Worm (Caenorhabditis elegans): ENCODE measurements around the gene F40G9.14.

The F40G9.14 gene

DNA sequence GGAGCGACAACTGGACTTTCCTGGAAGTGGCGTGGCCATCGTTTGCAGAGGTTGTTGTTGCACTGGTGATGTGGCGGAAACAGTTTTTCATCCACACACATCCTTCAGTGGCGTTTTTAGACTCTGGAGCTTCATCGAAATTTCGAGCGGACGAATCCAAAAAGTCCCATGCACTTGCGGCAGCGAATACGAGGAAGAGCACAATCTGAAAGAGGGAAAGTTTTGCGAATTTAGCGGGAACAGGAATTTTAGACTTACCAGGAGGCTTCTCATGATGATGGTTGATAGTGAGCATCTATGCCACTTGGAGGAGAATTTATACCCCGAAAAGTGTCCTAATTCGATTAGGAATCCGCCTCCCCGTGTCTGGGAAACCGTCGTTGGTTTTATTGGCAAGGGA, at the start of gene F40G9.14:
Gene F40G9.14, minus strand, starts transcription at position 101 of the 400 bp plus-strand sequence.
- TF ChIP-seq ref-1 (GFP tag; conservative IDR thresholded peaks at IDR 0.05), result no peak
- TF ChIP-seq med-1 (GFP tag; optimal IDR thresholded peaks at IDR 0.05; ENCODE audit: insufficient read depth), result no peak
- TF ChIP-seq ztf-23 (GFP tag; IDR thresholded peaks at IDR 0.05), result no peak
- TF ChIP-seq ztf-29 (GFP tag; IDR thresholded peaks at IDR 0.05), result no peak
- TF ChIP-seq flt-1 (GFP tag; IDR thresholded peaks at IDR 0.05), result no peak
- TF ChIP-seq T22C8.4 (GFP tag; IDR thresholded peaks at IDR 0.05), result no peak
- no peak for TF ChIP-seq cog-1 (tag; optimal IDR thresholded peaks at IDR 0.05)
- no peak for TF ChIP-seq tab-1 (GFP tag; IDR thresholded peaks at IDR 0.05)
- no peak for TF ChIP-seq klf-2 (GFP tag; conservative IDR thresholded peaks at IDR 0.05)

DNA sequence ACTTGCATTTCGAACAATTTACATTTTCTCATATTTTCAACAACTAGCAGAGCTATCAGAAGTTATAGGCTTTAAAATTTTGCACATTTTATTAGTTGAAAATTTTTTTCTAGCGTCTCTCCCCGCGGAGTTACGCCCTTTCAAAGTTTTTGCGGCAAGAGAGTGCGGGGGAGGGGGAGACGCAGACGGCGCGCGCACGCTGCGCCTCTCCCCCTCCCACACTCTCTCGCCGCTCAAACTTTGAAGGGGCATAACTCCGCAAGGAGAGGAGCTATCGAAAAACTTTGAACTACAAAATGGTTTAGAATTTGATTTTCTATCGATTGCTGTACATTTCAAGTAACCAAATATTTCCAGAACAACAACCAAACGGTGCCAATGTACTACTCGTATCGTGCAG, 49.4 kb upstream of the F40G9.14 start:
- no peak for TF ChIP-seq klf-2 (GFP tag; conservative IDR thresholded peaks at IDR 0.05)
- no peak for TF ChIP-seq ztf-29 (GFP tag; IDR thresholded peaks at IDR 0.05)
- TF ChIP-seq ztf-23 (GFP tag; IDR thresholded peaks at IDR 0.05), result no peak
- no peak for TF ChIP-seq tab-1 (GFP tag; IDR thresholded peaks at IDR 0.05)
- no peak for TF ChIP-seq med-1 (GFP tag; optimal IDR thresholded peaks at IDR 0.05; ENCODE audit: insufficient read depth)
- TF ChIP-seq flt-1 (GFP tag; IDR thresholded peaks at IDR 0.05), result 0 out of 2 replicates have a peak, but pooled peaks have one; percentile 38
- no peak for TF ChIP-seq ref-1 (GFP tag; conservative IDR thresholded peaks at IDR 0.05)

DNA sequence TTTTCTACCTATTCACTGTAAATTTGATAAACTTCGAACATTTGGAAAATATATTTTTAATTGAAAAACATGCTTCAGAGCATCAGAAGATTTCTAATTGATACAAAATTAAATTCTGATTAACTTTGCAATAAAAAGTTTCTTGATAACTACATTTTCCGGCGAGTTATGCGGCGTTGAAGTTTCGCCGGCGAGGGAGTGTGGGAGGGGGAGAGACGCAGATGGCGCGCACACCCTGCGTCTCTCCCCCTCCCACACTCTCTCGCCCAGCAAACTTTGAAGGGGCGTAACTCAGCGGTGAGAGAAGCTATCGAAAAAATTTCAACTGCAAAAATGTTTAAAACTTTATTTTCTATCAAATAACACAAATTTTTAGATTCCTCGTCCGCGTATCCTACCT, 44.9 kb upstream of the F40G9.14 start:
- TF ChIP-seq cog-1 (tag; optimal IDR thresholded peaks at IDR 0.05) (no peak), tab-1 (GFP tag; IDR thresholded peaks at IDR 0.05) (no peak), T22C8.4 (GFP tag; IDR thresholded peaks at IDR 0.05) (no peak), med-1 (GFP tag; optimal IDR thresholded peaks at IDR 0.05; ENCODE audit: insufficient read depth) (no peak), klf-2 (GFP tag; conservative IDR thresholded peaks at IDR 0.05) (no peak), flt-1 (GFP tag; IDR thresholded peaks at IDR 0.05) (no peak), ztf-29 (GFP tag; IDR thresholded peaks at IDR 0.05) (no peak), ztf-23 (GFP tag; IDR thresholded peaks at IDR 0.05) (no peak), ref-1 (GFP tag; conservative IDR thresholded peaks at IDR 0.05) (no peak)

DNA sequence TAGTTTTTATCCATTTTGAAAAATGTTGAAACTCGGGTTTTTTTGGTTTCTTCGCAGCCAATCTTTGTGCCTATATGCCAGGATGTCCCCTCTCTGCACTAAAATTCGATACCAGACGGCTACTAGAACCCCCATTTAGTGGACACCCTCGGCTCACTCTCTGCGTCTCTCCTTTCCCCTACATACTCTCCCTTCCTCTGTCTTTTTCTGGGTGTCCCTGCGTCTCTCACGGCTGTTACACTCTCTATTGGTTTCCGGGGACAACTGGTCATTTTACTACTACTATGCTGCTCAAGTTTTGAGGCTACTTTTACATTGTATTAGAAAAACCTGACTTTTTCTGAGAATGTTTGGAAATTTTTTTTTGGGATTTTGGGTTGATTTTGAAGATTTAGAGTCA, 42.8 kb upstream of the F40G9.14 start:
- no peak for TF ChIP-seq tab-1 (GFP tag; IDR thresholded peaks at IDR 0.05)
- TF ChIP-seq klf-2 (GFP tag; conservative IDR thresholded peaks at IDR 0.05), result no peak
- TF ChIP-seq ztf-23 (GFP tag; IDR thresholded peaks at IDR 0.05), result no peak
- TF ChIP-seq ref-1 (GFP tag; conservative IDR thresholded peaks at IDR 0.05), result no peak
- no peak for TF ChIP-seq med-1 (GFP tag; optimal IDR thresholded peaks at IDR 0.05; ENCODE audit: insufficient read depth)
- no peak for TF ChIP-seq cog-1 (tag; optimal IDR thresholded peaks at IDR 0.05)
- no peak for TF ChIP-seq ztf-29 (GFP tag; IDR thresholded peaks at IDR 0.05)
- no peak for TF ChIP-seq T22C8.4 (GFP tag; IDR thresholded peaks at IDR 0.05)
- no peak for TF ChIP-seq flt-1 (GFP tag; IDR thresholded peaks at IDR 0.05)

DNA sequence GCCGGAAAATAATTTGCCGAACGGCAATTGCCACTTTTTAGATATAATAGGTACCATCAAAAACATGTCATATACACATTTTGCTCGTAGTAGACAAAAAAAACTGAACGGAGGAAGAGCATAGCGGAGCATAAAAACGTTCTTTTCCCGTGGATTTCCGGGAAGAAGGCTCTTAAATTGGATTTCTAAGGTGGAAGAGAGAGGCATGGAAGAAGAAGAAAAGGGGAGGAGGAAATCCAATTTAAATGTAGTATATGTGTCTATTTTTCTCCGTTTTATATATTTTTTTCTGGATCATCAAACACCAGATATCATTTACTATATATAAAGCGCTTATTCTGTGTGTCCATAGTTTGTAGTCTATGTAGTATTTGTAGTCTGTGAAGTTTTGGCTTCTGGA, 33.8 kb upstream of the F40G9.14 start:
- TF ChIP-seq flt-1 (GFP tag; IDR thresholded peaks at IDR 0.05) (no peak), med-1 (GFP tag; optimal IDR thresholded peaks at IDR 0.05; ENCODE audit: insufficient read depth) (no peak), cog-1 (tag; optimal IDR thresholded peaks at IDR 0.05) (no peak), ztf-29 (GFP tag; IDR thresholded peaks at IDR 0.05) (no peak), ztf-23 (GFP tag; IDR thresholded peaks at IDR 0.05) (no peak), ref-1 (GFP tag; conservative IDR thresholded peaks at IDR 0.05) (no peak), tab-1 (GFP tag; IDR thresholded peaks at IDR 0.05) (no peak), klf-2 (GFP tag; conservative IDR thresholded peaks at IDR 0.05) (no peak)

DNA sequence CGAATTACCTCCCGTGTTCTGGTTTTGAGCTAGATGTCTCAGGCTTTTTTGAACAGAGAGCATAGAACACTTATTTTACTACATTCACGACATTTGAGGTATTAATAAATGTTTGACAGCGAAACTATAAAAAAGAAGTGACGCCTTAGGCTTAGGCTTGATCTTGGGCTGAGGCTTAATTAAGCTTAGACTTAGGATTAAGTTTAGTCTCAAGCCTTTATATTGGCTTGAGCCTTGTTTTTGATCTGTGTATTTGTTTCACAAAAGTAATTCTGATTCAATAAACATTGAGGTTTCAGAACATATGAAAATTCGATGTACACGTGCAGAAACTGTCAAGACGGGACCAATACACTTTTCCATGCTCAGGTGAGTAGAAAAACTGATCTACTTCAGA, 32.1 kb upstream of the F40G9.14 start, which contains the start of gene klp-20:
Gene klp-20, plus strand, starts transcription at position 298 of the 397 bp plus-strand sequence.
- no peak for TF ChIP-seq cog-1 (tag; optimal IDR thresholded peaks at IDR 0.05)
- TF ChIP-seq klf-2 (GFP tag; conservative IDR thresholded peaks at IDR 0.05), result no peak
- no peak for TF ChIP-seq T22C8.4 (GFP tag; IDR thresholded peaks at IDR 0.05)
- TF ChIP-seq flt-1 (GFP tag; IDR thresholded peaks at IDR 0.05), result no peak
- no peak for TF ChIP-seq ref-1 (GFP tag; conservative IDR thresholded peaks at IDR 0.05)
- no peak for TF ChIP-seq med-1 (GFP tag; optimal IDR thresholded peaks at IDR 0.05; ENCODE audit: insufficient read depth)
- no peak for TF ChIP-seq ztf-23 (GFP tag; IDR thresholded peaks at IDR 0.05)
- TF ChIP-seq ztf-29 (GFP tag; IDR thresholded peaks at IDR 0.05), result no peak
- no peak for TF ChIP-seq tab-1 (GFP tag; IDR thresholded peaks at IDR 0.05)

DNA sequence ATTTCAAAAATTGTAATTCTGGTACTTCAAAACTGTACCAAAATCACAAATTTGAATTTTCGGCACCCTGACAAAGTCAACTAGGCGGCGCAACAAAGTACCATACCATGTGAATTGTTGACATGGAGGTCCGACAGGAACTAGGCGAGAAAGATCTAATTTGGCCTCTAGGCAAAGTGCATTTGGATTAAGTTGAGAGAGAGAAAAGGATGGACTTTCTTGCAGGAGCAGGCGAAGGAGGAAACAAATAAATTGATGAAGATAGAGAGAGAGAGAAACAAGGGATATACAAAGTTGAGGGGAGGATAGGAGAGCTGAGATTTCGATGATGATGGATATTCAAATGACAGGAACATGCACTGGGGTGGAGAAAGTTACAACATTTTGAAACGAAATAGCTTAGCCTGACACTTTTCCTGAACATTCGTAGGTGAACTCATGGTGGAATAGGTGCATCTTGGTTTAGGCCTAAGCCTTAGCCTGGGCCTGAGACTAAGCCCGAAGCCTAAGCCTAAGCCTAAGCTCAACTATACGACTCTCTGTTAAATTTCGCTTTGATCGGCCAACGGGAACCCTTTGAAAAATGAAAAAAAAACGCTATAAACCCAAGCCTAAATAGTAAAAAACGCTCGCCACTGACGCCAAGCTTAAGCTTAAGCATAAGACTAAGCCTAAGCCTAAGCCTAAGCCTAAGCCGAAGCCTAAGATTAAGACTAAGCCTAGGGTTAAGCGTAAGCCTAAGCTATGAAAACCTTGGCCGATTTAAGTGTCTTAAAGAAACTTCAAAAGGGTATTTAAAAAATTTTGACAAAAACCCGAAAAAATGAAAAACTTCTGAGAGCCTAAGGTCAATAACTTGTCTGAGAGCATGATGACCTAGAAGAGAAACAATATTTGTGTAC, 31.4 kb upstream of the F40G9.14 start:
- TF ChIP-seq ref-1 (GFP tag; conservative IDR thresholded peaks at IDR 0.05), result no peak
- no peak for TF ChIP-seq tab-1 (GFP tag; IDR thresholded peaks at IDR 0.05)
- TF ChIP-seq flt-1 (GFP tag; IDR thresholded peaks at IDR 0.05), result no peak
- TF ChIP-seq klf-2 (GFP tag; conservative IDR thresholded peaks at IDR 0.05), result no peak
- no peak for TF ChIP-seq med-1 (GFP tag; optimal IDR thresholded peaks at IDR 0.05; ENCODE audit: insufficient read depth)
- TF ChIP-seq cog-1 (tag; optimal IDR thresholded peaks at IDR 0.05), result no peak
- TF ChIP-seq T22C8.4 (GFP tag; IDR thresholded peaks at IDR 0.05), result no peak
- no peak for TF ChIP-seq ztf-29 (GFP tag; IDR thresholded peaks at IDR 0.05)
- no peak for TF ChIP-seq ztf-23 (GFP tag; IDR thresholded peaks at IDR 0.05)

DNA sequence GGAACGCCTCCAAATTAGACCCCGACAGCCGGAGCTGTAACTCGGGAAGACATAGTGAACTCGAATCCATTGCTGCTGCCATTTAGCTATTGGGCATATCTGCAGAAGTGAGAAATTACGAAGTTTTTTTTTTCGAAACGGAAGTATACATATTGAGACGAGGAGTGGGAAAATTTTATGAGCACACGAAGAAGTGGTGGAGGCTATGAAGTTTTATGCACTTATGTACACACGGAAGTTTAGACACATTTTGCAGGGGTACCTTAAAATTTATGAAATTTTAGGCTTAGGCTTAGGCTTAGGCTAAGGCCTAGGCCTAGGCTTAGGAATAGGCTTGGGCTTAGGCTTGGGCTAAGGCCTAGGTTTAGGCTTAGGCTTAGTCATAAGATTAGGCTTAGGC, 29.4 kb upstream of the F40G9.14 start, which contains the start of gene W10C4.1:
Gene W10C4.1, minus strand, starts transcription at position 101 of the 400 bp plus-strand sequence.
- no peak for TF ChIP-seq T22C8.4 (GFP tag; IDR thresholded peaks at IDR 0.05)
- no peak for TF ChIP-seq ztf-29 (GFP tag; IDR thresholded peaks at IDR 0.05)
- TF ChIP-seq med-1 (GFP tag; optimal IDR thresholded peaks at IDR 0.05; ENCODE audit: insufficient read depth), result no peak
- TF ChIP-seq tab-1 (GFP tag; IDR thresholded peaks at IDR 0.05), result no peak
- TF ChIP-seq ztf-23 (GFP tag; IDR thresholded peaks at IDR 0.05), result no peak
- TF ChIP-seq flt-1 (GFP tag; IDR thresholded peaks at IDR 0.05), result no peak
- TF ChIP-seq cog-1 (tag; optimal IDR thresholded peaks at IDR 0.05), result no peak
- TF ChIP-seq ref-1 (GFP tag; conservative IDR thresholded peaks at IDR 0.05), result no peak
- TF ChIP-seq klf-2 (GFP tag; conservative IDR thresholded peaks at IDR 0.05), result no peak

DNA sequence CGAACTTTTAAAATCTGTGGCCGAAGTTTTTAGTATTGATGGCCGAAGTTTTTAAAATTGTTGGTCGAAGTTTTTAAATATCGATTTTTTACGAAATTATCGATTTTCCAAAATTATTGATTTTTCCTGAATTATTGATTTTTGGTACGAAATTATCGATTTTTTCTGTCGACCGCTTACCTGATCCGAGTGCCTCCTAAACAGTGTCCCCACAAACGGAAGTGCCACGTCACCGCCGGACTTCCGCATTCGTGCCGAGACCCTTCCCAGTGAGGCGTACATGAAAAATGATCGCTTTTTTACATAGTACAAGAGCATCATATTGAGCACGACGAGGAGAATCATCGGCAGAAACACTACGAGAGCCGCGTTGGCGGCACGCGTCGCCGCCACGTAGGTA, 26.3 kb upstream of the F40G9.14 start:
- TF ChIP-seq flt-1 (GFP tag; IDR thresholded peaks at IDR 0.05), result no peak
- TF ChIP-seq T22C8.4 (GFP tag; IDR thresholded peaks at IDR 0.05), result peak; percentile 95

Data from whole organism, midembryonic.